Worm (Caenorhabditis elegans): ENCODE measurements around the gene C18G1.1.

The C18G1.1 gene

ce11 chrV:4777388-4777986 is at the start of gene C18G1.1:
Gene C18G1.1, plus strand, starts transcription at chrV:4777960.
- TF ChIP-seq nhr-71 (tag; optimal IDR thresholded peaks at IDR 0.05) (peak; percentile 50), nhr-76 (tag; optimal IDR thresholded peaks at IDR 0.05) (no peak), mdl-1 (tag; optimal IDR thresholded peaks at IDR 0.05) (no peak), alr-1 (tag; optimal IDR thresholded peaks at IDR 0.05; ENCODE audit: borderline replicate concordance) (no peak), ceh-82 (tag; optimal IDR thresholded peaks at IDR 0.05) (no peak), ztf-11 (tag; optimal IDR thresholded peaks at IDR 0.05) (no peak), C34B4.2 (tag; optimal IDR thresholded peaks at IDR 0.05) (no peak), sup-37 (GFP tag; optimal IDR thresholded peaks at IDR 0.05) (no peak), nhr-20 (tag; optimal IDR thresholded peaks at IDR 0.05) (no peak), unc-130 (tag; optimal IDR thresholded peaks at IDR 0.05) (peak; percentile 27), isw-1 (GFP tag; IDR thresholded peaks at IDR 0.05) (no peak), rnt-1 (tag; optimal IDR thresholded peaks at IDR 0.05) (peak; percentile 59), dpl-1 (GFP tag; optimal IDR thresholded peaks at IDR 0.05) (no peak), nhr-12 (tag; optimal IDR thresholded peaks at IDR 0.05) (no peak), unc-30 (tag; optimal IDR thresholded peaks at IDR 0.05) (no peak), C16A3.4 (tag; optimal IDR thresholded peaks at IDR 0.05) (no peak), snu-23 (GFP tag; optimal IDR thresholded peaks at IDR 0.05) (peak; percentile 5), ceh-63 (GFP tag; optimal IDR thresholded peaks at IDR 0.05) (no peak), dsc-1 (tag; optimal IDR thresholded peaks at IDR 0.05) (no peak), lsy-2 (tag; optimal IDR thresholded peaks at IDR 0.05) (peak in 1 of 2 experiments; percentile 26)

ce11 chrV:4730075-4730474 is 47.7 kb upstream of the C18G1.1 start, which contains the start of gene tig-2:
Gene tig-2, minus strand, starts transcription at chrV:4730161.
- TF ChIP-seq snu-23 (GFP tag; optimal IDR thresholded peaks at IDR 0.05) (peak; percentile 56), nhr-20 (tag; optimal IDR thresholded peaks at IDR 0.05) (peak; percentile 9), lsy-2 (tag; optimal IDR thresholded peaks at IDR 0.05) (peak in 1 of 2 experiments; percentile 49), mep-1 (tag; optimal IDR thresholded peaks at IDR 0.05) (peak; percentile 36), fkh-4 (tag; optimal IDR thresholded peaks at IDR 0.05; ENCODE audit: borderline replicate concordance) (no peak), nhr-19 (GFP tag; conservative IDR thresholded peaks at IDR 0.05) (peak; percentile 38; the same call in 1 of the 2 replicates), rnt-1 (tag; optimal IDR thresholded peaks at IDR 0.05) (peak; percentile 57), fkh-8 (tag; optimal IDR thresholded peaks at IDR 0.05) (no peak), isw-1 (GFP tag; IDR thresholded peaks at IDR 0.05) (0 out of 2 replicates have a peak, but pooled peaks have one; percentile 4), dsc-1 (tag; optimal IDR thresholded peaks at IDR 0.05) (peak; percentile 33), mdl-1 (tag; optimal IDR thresholded peaks at IDR 0.05) (peak in 1 of 2 experiments; percentile 27), lin-14 (GFP tag; optimal IDR thresholded peaks at IDR 0.05) (peak; percentile 86), lir-3 (tag; optimal IDR thresholded peaks at IDR 0.05; ENCODE audit: poor library complexity) (peak; percentile 65), swsn-7 (tag; optimal IDR thresholded peaks at IDR 0.05) (peak; percentile 11), Y116A8C.19 (tag; optimal IDR thresholded peaks at IDR 0.05; ENCODE audit: borderline replicate concordance) (no peak), xbp-1 (tag; optimal IDR thresholded peaks at IDR 0.05) (peak; percentile 27), lin-39 (tag; optimal IDR thresholded peaks at IDR 0.05) (no peak), nhr-47 (tag; optimal IDR thresholded peaks at IDR 0.05) (peak; percentile 6), unc-130 (tag; optimal IDR thresholded peaks at IDR 0.05) (peak; percentile 5), fos-1 (tag; optimal IDR thresholded peaks at IDR 0.05) (no peak), lin-35 (GFP tag; optimal IDR thresholded peaks at IDR 0.05) (peak; percentile 2 to 18), nhr-71 (tag; optimal IDR thresholded peaks at IDR 0.05) (peak; percentile 61), efl-1 (optimal IDR thresholded peaks at IDR 0.05) (no peak), efl-1 (GFP tag; optimal IDR thresholded peaks at IDR 0.05 in 1 of 2) (peak in 1 of 2 experiments; percentile 67)

ce11 chrV:4731154-4731961 is 46.4 kb upstream of the C18G1.1 start, which contains the start of gene F39G3.3:
Gene F39G3.3, plus strand, starts transcription at chrV:4731911.
- TF ChIP-seq hlh-4 (tag; optimal IDR thresholded peaks at IDR 0.05): no peak
- TF ChIP-seq fkh-10 (GFP tag; optimal IDR thresholded peaks at IDR 0.05): no peak
- TF ChIP-seq elt-2 (tag; optimal IDR thresholded peaks at IDR 0.05): peak; percentile 30
- TF ChIP-seq sup-37 (GFP tag; optimal IDR thresholded peaks at IDR 0.05): no peak
- no peak for TF ChIP-seq hlh-17 (GFP tag; optimal IDR thresholded peaks at IDR 0.05; ENCODE audit: borderline replicate concordance)
- TF ChIP-seq skn-1 (tag; optimal IDR thresholded peaks at IDR 0.05): peak; percentile 74
- no peak for TF ChIP-seq unc-98 (GFP tag; IDR thresholded peaks at IDR 0.05)
- TF ChIP-seq Y116A8C.19 (tag; optimal IDR thresholded peaks at IDR 0.05; ENCODE audit: borderline replicate concordance): no peak
- peak; percentile 58 for TF ChIP-seq xbp-1 (tag; optimal IDR thresholded peaks at IDR 0.05)
- TF ChIP-seq grh-1 (GFP tag; IDR thresholded peaks at IDR 0.05): no peak
- TF ChIP-seq rnt-1 (tag; optimal IDR thresholded peaks at IDR 0.05): peak; percentile 81
- peak; percentile 29 for TF ChIP-seq egl-13 (tag; optimal IDR thresholded peaks at IDR 0.05)
- TF ChIP-seq vab-15 (tag; optimal IDR thresholded peaks at IDR 0.05): peak; percentile 36
- peak; percentile 67 for TF ChIP-seq snu-23 (GFP tag; optimal IDR thresholded peaks at IDR 0.05)
- no peak for TF ChIP-seq lin-15B (tag; optimal IDR thresholded peaks at IDR 0.05)
- peak; percentile 80 for TF ChIP-seq nhr-85 (tag)
